Worm (Caenorhabditis elegans): ENCODE results near the gene unc-39.

DNA sequence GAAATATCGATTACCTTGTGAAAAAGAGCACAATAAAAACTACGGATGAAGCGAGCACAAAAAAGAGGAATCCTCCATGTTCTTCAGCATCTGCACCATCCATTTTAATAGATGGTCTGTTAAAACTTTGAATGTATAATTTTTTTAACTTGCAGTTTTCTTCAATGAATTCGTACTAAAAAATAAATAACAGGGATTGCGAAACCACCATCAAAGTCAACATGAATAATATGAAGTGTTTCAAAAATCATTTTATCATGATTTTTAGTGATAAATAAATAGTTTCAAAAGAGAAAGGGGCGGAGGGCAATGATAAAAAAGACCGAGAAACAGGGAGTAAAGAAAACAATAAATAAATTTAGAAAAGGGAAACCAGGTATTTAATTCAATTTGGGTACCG, 48.5 kb downstream of the unc-39 start, which contains the start of gene dhs-22:
- no peak for TF ChIP-seq elt-3 (tag; optimal IDR thresholded peaks at IDR 0.05)
- no peak for TF ChIP-seq ztf-11 (tag; optimal IDR thresholded peaks at IDR 0.05)
- no peak for TF ChIP-seq nhr-237 (tag; optimal IDR thresholded peaks at IDR 0.05)

Measured in whole organism, mixed stage, embryonic.